Worm (Caenorhabditis elegans) whole organism, young adult: ENCODE results near the gene ogdh-2.

Experiments
- F37B4.10 ChIP-seq: fragments of 200-800 bp; sonication (Bioruptor generic); IDR thresholded peaks from 2 replicates; pipeline ENCODE4 v1.3.6; 2022; ENCODE audit warnings: missing genetic modification characterization, missing compliant biosample characterization
- F52B5.7 ChIP-seq: sonication (generic microtip); optimal IDR thresholded peaks from 2 replicates; lab custom pipeline; 2016; ENCODE audit warnings: mild to moderate bottlenecking, missing genetic modification characterization, missing compliant biosample characterization
- T07F8.4 ChIP-seq: sonication (generic microtip); optimal IDR thresholded peaks from 2 replicates; lab custom pipeline; 2016; ENCODE audit warnings: mild to moderate bottlenecking, missing genetic modification characterization, moderate library complexity, missing compliant biosample characterization
- attf-5 ChIP-seq: fragments of 200-800 bp; sonication (Bioruptor generic); optimal IDR thresholded peaks from 2 replicates; lab custom pipeline; 2018; ENCODE audit warnings: mild to moderate bottlenecking, missing genetic modification characterization, missing compliant biosample characterization
- bed-1 ChIP-seq: fragments of 200-800 bp; sonication (Bioruptor generic); IDR thresholded peaks from 2 replicates; pipeline ENCODE4 v1.3.6; 2022; ENCODE audit warnings: missing genetic modification reagents, missing genetic modification characterization, missing compliant biosample characterization
- ceh-27 ChIP-seq: fragments of 200-800 bp; sonication (Bioruptor generic); optimal IDR thresholded peaks from 2 replicates; lab custom pipeline; 2018; ENCODE audit warnings: mild to moderate bottlenecking, missing genetic modification characterization, moderate library complexity, missing compliant biosample characterization
- lin-35 ChIP-seq, 3 experiments: fragments of 150-350 bp in 2 of 3; sonication (generic microtip) in 1 of 3; optimal IDR thresholded peaks; 2 replicates each; lab custom pipeline; 2014 to 2018; ENCODE audit warnings: missing biosample characterization in 3 of 3, missing genetic modification characterization in 3 of 3, missing genetic modification reagents in 3 of 3
- madf-3 ChIP-seq: fragments of 200-800 bp; sonication (Bioruptor generic); IDR thresholded peaks from 2 replicates; pipeline ENCODE4 v1.3.6; 2022; ENCODE audit warnings: missing genetic modification reagents, missing genetic modification characterization, missing compliant biosample characterization
- madf-8 ChIP-seq: fragments of 200-800 bp; sonication (Bioruptor generic); conservative IDR thresholded peaks from 2 replicates; pipeline ENCODE4 v1.3.6; 2022; ENCODE audit warnings: missing genetic modification reagents, missing genetic modification characterization, missing compliant biosample characterization
- nhr-27 ChIP-seq: fragments of 200-800 bp; sonication (Bioruptor generic); optimal IDR thresholded peaks from 2 replicates; lab custom pipeline; 2018; ENCODE audit warnings: mild to moderate bottlenecking, missing genetic modification characterization, moderate library complexity, missing compliant biosample characterization
- pbrm-1 ChIP-seq: fragments of 200-800 bp; sonication (Bioruptor generic); IDR thresholded peaks from 2 replicates; pipeline ENCODE4 v1.3.6; 2022; ENCODE audit warnings: missing genetic modification reagents, missing genetic modification characterization, missing compliant biosample characterization
- pha-4 ChIP-seq: fragments of 150-350 bp; sonication (generic microtip); optimal IDR thresholded peaks from 2 replicates; lab custom pipeline; 2014; ENCODE audit warnings: missing biosample characterization, missing genetic modification reagents, missing genetic modification characterization
- unc-130 ChIP-seq: sonication (generic microtip); optimal IDR thresholded peaks from 2 replicates; lab custom pipeline; 2016; ENCODE audit warnings: missing genetic modification reagents, missing genetic modification characterization, missing compliant biosample characterization

DNA sequence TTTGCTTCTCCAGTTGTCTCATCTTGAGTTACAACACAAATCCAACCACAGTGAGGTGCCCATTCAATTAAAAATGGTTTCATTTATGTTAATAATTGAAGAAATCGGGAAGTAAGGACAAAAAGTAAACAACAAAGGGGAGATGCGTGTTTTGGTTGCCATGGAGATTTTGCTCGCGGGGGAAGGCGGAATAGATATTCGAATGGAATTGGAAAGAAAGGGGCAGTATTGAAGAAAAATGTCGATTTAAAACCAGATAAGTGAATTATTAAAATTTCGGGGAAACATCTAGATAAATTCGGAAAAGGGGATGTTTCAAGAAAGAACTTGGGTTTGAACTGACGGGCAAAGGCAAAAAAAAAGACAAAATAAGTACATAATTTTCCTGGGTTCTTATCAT is 43.7 kb upstream of the ogdh-2 start, which contains the start of gene che-11:
- TF ChIP-seq ceh-27 (GFP tag; lab: Kevin White, UChicago) (no peak), pha-4 (no peak), lin-35 (GFP tag; optimal IDR thresholded peaks at IDR 0.05; lab: Kevin White, UChicago) (no peak), F52B5.7 (no peak), F37B4.10 (GFP tag; lab: Robert Waterston, UW) (no peak), pbrm-1 (GFP tag; lab: Robert Waterston, UW) (no peak), attf-5 (no peak), unc-130 (GFP tag; lab: Kevin White, UChicago) (no peak), madf-3 (no peak), nhr-27 (tag; lab: Kevin White, UChicago) (no peak), bed-1 (GFP tag; lab: Robert Waterston, UW) (no peak), madf-8 (GFP tag; lab: Robert Waterston, UW) (no peak), T07F8.4 (no peak)
